Worm (Caenorhabditis elegans) whole organism, L2 larva: ENCODE data around the gene inso-1.

Experiments
- R02D3.7 ChIP-seq: fragments of 150-350 bp; optimal IDR thresholded peaks from 2 replicates; lab custom pipeline; 2014; ENCODE audit warnings: missing biosample characterization, missing genetic modification characterization
- ZK546.5 ChIP-seq: sonication (generic microtip); optimal IDR thresholded peaks from 2 replicates; lab custom pipeline; 2017; ENCODE audit warnings: missing biosample characterization, missing genetic modification characterization
- ama-1 ChIP-seq: fragments of 150-350 bp; optimal IDR thresholded peaks from 2 replicates; lab custom pipeline; 2018; ENCODE audit warnings: inconsistent platforms
- elt-1 ChIP-seq: fragments of 150-350 bp; optimal IDR thresholded peaks from 2 replicates; lab custom pipeline; 2014; ENCODE audit warnings: missing biosample characterization, missing genetic modification characterization
- lin-39 ChIP-seq: fragments of 150-350 bp; optimal IDR thresholded peaks from 2 replicates; lab custom pipeline; 2014; ENCODE audit warnings: missing biosample characterization, missing genetic modification reagents, missing genetic modification characterization
- lsy-2 ChIP-seq, 2 experiments: fragments of 150-350 bp in 1 of 2; sonication (generic microtip) in 1 of 2; optimal IDR thresholded peaks; 2 replicates each; lab custom pipeline; 2014 to 2017; ENCODE audit warnings: missing biosample characterization in 2 of 2, missing genetic modification characterization in 2 of 2
- nhr-11 ChIP-seq: fragments of 150-350 bp; optimal IDR thresholded peaks from 2 replicates; lab custom pipeline; 2014; ENCODE audit warnings: missing biosample characterization, missing genetic modification characterization
- nhr-237 ChIP-seq: fragments of 150-350 bp; optimal IDR thresholded peaks from 2 replicates; lab custom pipeline; 2014; ENCODE audit warnings: missing biosample characterization, missing genetic modification characterization
- snpc-4 ChIP-seq: fragments of 150-350 bp; optimal IDR thresholded peaks from 2 replicates; lab custom pipeline; 2014; ENCODE audit warnings: missing biosample characterization, missing genetic modification characterization

- no peak for TF ChIP-seq ama-1 (lab: Kevin White, UChicago)
- no peak for TF ChIP-seq elt-1 (tag; lab: Kevin White, UChicago)
- no peak for TF ChIP-seq lin-39 (tag; lab: Kevin White, UChicago)
- TF ChIP-seq ZK546.5, result no peak
- TF ChIP-seq nhr-237 (tag; lab: Kevin White, UChicago), result no peak
- no peak for TF ChIP-seq nhr-11 (tag; lab: Kevin White, UChicago)
- no peak for TF ChIP-seq R02D3.7 (tag; lab: Kevin White, UChicago)
- TF ChIP-seq lsy-2 (tag; optimal IDR thresholded peaks at IDR 0.05; lab: Kevin White, UChicago), result no peak
- TF ChIP-seq snpc-4 (tag; lab: Kevin White, UChicago), result no peak
These were observed 5.2 kb upstream of the inso-1 start, which contains the start of gene dop-4 for ce11 chrX:1294607-1295303.
